Fruit fly (Drosophila melanogaster) whole organism, embryonic: Measurements from ENCODE around the gene Zip89B.

Source experiments
- ATbp ChIP-seq: fragments of 200-800 bp; sonication (Bioruptor generic); optimal IDR thresholded peaks from 2 replicates; lab custom pipeline; 2017; ENCODE audit warnings: missing biosample characterization, mild to moderate bottlenecking, missing genetic modification characterization, missing genetic modification reagents
- CG10321 ChIP-seq: fragments of 200-800 bp; sonication (Bioruptor generic); IDR thresholded peaks from 2 replicates; pipeline ENCODE4 v1.3.6; 2022; ENCODE audit warnings: missing biosample characterization, missing genetic modification characterization
- CG10431 ChIP-seq: fragments of 200-800 bp; sonication (Bioruptor generic); optimal IDR thresholded peaks from 3 replicates; lab custom pipeline; 2018; ENCODE audit warnings: missing biosample characterization, mild to moderate bottlenecking, missing genetic modification characterization
- CG12155 ChIP-seq: fragments of 200-800 bp; sonication (Bioruptor generic); optimal IDR thresholded peaks from 3 replicates; lab custom pipeline; 2016; ENCODE audit warnings: missing biosample characterization, missing genetic modification characterization
- CG12744 ChIP-seq: fragments of 200-800 bp; sonication (Bioruptor generic); optimal IDR thresholded peaks from 2 replicates; lab custom pipeline; 2016; ENCODE audit warnings: missing biosample characterization, missing genetic modification characterization
- CG15269 ChIP-seq: fragments of 200-800 bp; sonication (Bioruptor generic); optimal IDR thresholded peaks from 2 replicates; lab custom pipeline; 2018; ENCODE audit warnings: missing biosample characterization, mild to moderate bottlenecking, missing genetic modification characterization, moderate library complexity
- CG15479 ChIP-seq: fragments of 200-800 bp; sonication (Bioruptor generic); optimal IDR thresholded peaks from 3 replicates; lab custom pipeline; 2019; ENCODE audit warnings: missing biosample characterization, mild to moderate bottlenecking, missing genetic modification characterization, moderate library complexity
- CG17568 ChIP-seq: fragments of 200-800 bp; sonication (Bioruptor generic); optimal IDR thresholded peaks from 2 replicates; lab custom pipeline; 2018; ENCODE audit warnings: missing biosample characterization, mild to moderate bottlenecking, missing genetic modification characterization, moderate library complexity
- CG18262 ChIP-seq: fragments of 200-800 bp; optimal IDR thresholded peaks from 3 replicates; lab custom pipeline; 2019; ENCODE audit warnings: missing biosample characterization, mild to moderate bottlenecking, missing genetic modification characterization, moderate library complexity
- CG2202 ChIP-seq: fragments of 200-800 bp; sonication (Bioruptor generic); optimal IDR thresholded peaks from 2 replicates; lab custom pipeline; 2018; ENCODE audit warnings: missing biosample characterization, mild to moderate bottlenecking, missing genetic modification characterization
- CG30403 ChIP-seq: fragments of 200-800 bp; sonication (Bioruptor generic); optimal IDR thresholded peaks from 3 replicates; lab custom pipeline; 2016; ENCODE audit warnings: missing biosample characterization, missing genetic modification characterization
- CG30431 ChIP-seq: fragments of 200-800 bp; sonication (Bioruptor generic); optimal IDR thresholded peaks from 2 replicates; lab custom pipeline; 2017; ENCODE audit warnings: missing biosample characterization, missing genetic modification characterization
- CG32532 ChIP-seq: fragments of 200-800 bp; sonication (Bioruptor generic); IDR thresholded peaks from 2 replicates; pipeline ENCODE4 v1.3.6; 2022; ENCODE audit warnings: missing biosample characterization, missing genetic modification characterization
- CG3281 ChIP-seq: fragments of 200-800 bp; sonication (Bioruptor generic); optimal IDR thresholded peaks from 3 replicates; lab custom pipeline; 2017; ENCODE audit warnings: missing biosample characterization, mild to moderate bottlenecking, missing genetic modification characterization
- CG3407 ChIP-seq: fragments of 200-800 bp; sonication (Bioruptor generic); optimal IDR thresholded peaks from 2 replicates; lab custom pipeline; 2018; ENCODE audit warnings: missing biosample characterization, mild to moderate bottlenecking, missing genetic modification characterization
- CG6272 ChIP-seq: fragments of 200-800 bp; sonication (Bioruptor generic); IDR thresholded peaks from 2 replicates; pipeline ENCODE4 v1.3.6; 2022; ENCODE audit warnings: missing biosample characterization, missing genetic modification characterization
- CG6654 ChIP-seq: fragments of 200-800 bp; sonication (Bioruptor generic); optimal IDR thresholded peaks from 2 replicates; lab custom pipeline; 2017; ENCODE audit warnings: missing biosample characterization, mild to moderate bottlenecking, missing genetic modification characterization
- CG6683 ChIP-seq: fragments of 200-800 bp; sonication (Bioruptor generic); optimal IDR thresholded peaks from 2 replicates; lab custom pipeline; 2017; ENCODE audit warnings: missing biosample characterization, mild to moderate bottlenecking, missing genetic modification characterization, missing genetic modification reagents
- Dfd ChIP-seq, 2 experiments: fragments of >200 bp; optimal IDR thresholded peaks; 2 replicates each; lab custom pipeline; 2017; ENCODE audit warnings: missing biosample characterization in 2 of 2, missing genetic modification characterization in 2 of 2
- Doc3 ChIP-seq: fragments of 200-800 bp; sonication (Bioruptor generic); IDR thresholded peaks from 3 replicates; pipeline ENCODE4 v1.3.6; 2022; ENCODE audit warnings: missing biosample characterization, missing genetic modification characterization; ENCODE audit not compliant: partially characterized antibody
- Elba2 ChIP-seq: fragments of 200-800 bp; sonication (Bioruptor generic); optimal IDR thresholded peaks from 3 replicates; lab custom pipeline; 2016; ENCODE audit warnings: missing biosample characterization, missing genetic modification characterization
- HHEX ChIP-seq: fragments of 200-800 bp; sonication (Bioruptor generic); optimal IDR thresholded peaks from 3 replicates; lab custom pipeline; 2017; ENCODE audit warnings: missing biosample characterization, mild to moderate bottlenecking, missing genetic modification characterization, missing genetic modification reagents
- HLH54F ChIP-seq: fragments of 200-800 bp; sonication (Bioruptor generic); optimal IDR thresholded peaks from 3 replicates; lab custom pipeline; 2016; ENCODE audit warnings: missing biosample characterization, missing genetic modification characterization
- NC2β ChIP-seq: fragments of 200-800 bp; sonication (Bioruptor generic); optimal IDR thresholded peaks from 2 replicates; lab custom pipeline; 2016; ENCODE audit warnings: missing biosample characterization, missing genetic modification characterization
- Taf1 ChIP-seq: fragments of 200-800 bp; sonication (Bioruptor generic); IDR thresholded peaks from 2 replicates; pipeline ENCODE4 v1.3.6; 2022; ENCODE audit warnings: missing biosample characterization, missing genetic modification characterization
- Trl ChIP-seq, 3 experiments: fragments of >200 bp in 2 of 3; fragments of 200-800 bp in 1 of 3; sonication (Bioruptor generic) in 1 of 3; optimal IDR thresholded peaks; 2 replicates in 1 of 3; 3 replicates in 2 of 3; lab custom pipeline; 2016 to 2017; ENCODE audit warnings: missing biosample characterization in 1 of 3, missing genetic modification characterization in 1 of 3
- Xrp1 ChIP-seq: fragments of 200-800 bp; sonication (Bioruptor generic); IDR thresholded peaks from 2 replicates; pipeline ENCODE4 v1.3.6; 2022; ENCODE audit warnings: missing biosample characterization, missing genetic modification characterization
- ab ChIP-seq: fragments of 200-800 bp; sonication (Bioruptor generic); optimal IDR thresholded peaks from 2 replicates; lab custom pipeline; 2016; ENCODE audit warnings: missing biosample characterization, missing genetic modification characterization
- cad ChIP-seq: fragments of >200 bp; optimal IDR thresholded peaks from 2 replicates; lab custom pipeline; 2017; ENCODE audit warnings: missing biosample characterization, missing genetic modification characterization
- caup ChIP-seq: fragments of 200-800 bp; sonication (Bioruptor generic); optimal IDR thresholded peaks from 3 replicates; lab custom pipeline; 2017; ENCODE audit warnings: missing biosample characterization, mild to moderate bottlenecking, missing genetic modification characterization, moderate library complexity; ENCODE audit not compliant: severe bottlenecking
- cg ChIP-seq: fragments of 200-800 bp; sonication (Bioruptor generic); optimal IDR thresholded peaks from 3 replicates; lab custom pipeline; 2019; ENCODE audit warnings: missing biosample characterization, mild to moderate bottlenecking, missing genetic modification characterization, moderate library complexity
- cwo ChIP-seq: fragments of 200-800 bp; sonication (Bioruptor generic); optimal IDR thresholded peaks from 3 replicates; lab custom pipeline; 2017; ENCODE audit warnings: missing biosample characterization, missing genetic modification characterization, mild to moderate bottlenecking, moderate library complexity, missing genetic modification reagents
- danr ChIP-seq: fragments of 200-800 bp; sonication (Bioruptor generic); IDR thresholded peaks from 2 replicates; pipeline ENCODE4 v1.3.6; 2022; ENCODE audit warnings: missing biosample characterization, missing genetic modification characterization
- dysf ChIP-seq: fragments of 200-800 bp; sonication (Bioruptor generic); IDR thresholded peaks from 3 replicates; pipeline ENCODE4 v1.3.6; 2022; ENCODE audit warnings: missing biosample characterization, missing genetic modification characterization
- emc ChIP-seq: fragments of 200-800 bp; sonication (Bioruptor generic); optimal IDR thresholded peaks from 2 replicates; lab custom pipeline; 2016; ENCODE audit warnings: missing biosample characterization, missing genetic modification characterization
- ems ChIP-seq: fragments of 200-800 bp; sonication (Bioruptor generic); optimal IDR thresholded peaks from 3 replicates; lab custom pipeline; 2016; ENCODE audit warnings: missing biosample characterization, missing genetic modification characterization
- exex ChIP-seq: fragments of 200-800 bp; sonication (Bioruptor generic); optimal IDR thresholded peaks from 4 replicates; lab custom pipeline; 2018; ENCODE audit warnings: missing biosample characterization, mild to moderate bottlenecking, missing genetic modification characterization, moderate library complexity
- grn ChIP-seq: fragments of 200-800 bp; sonication (Bioruptor generic); optimal IDR thresholded peaks from 3 replicates; lab custom pipeline; 2017; ENCODE audit warnings: missing biosample characterization, missing genetic modification characterization
- gsb-n ChIP-seq: fragments of 200-800 bp; sonication (Bioruptor generic); optimal IDR thresholded peaks from 3 replicates; lab custom pipeline; 2018; ENCODE audit warnings: missing biosample characterization, mild to moderate bottlenecking, missing genetic modification characterization
- insv ChIP-seq, 2 experiments: fragments of 200-800 bp; sonication (Bioruptor generic); optimal IDR thresholded peaks; 3 replicates each; lab custom pipeline; 2016 to 2018; ENCODE audit warnings: missing biosample characterization in 2 of 2, missing genetic modification characterization in 2 of 2
- knrl ChIP-seq: fragments of 200-800 bp; sonication (Bioruptor generic); IDR thresholded peaks from 3 replicates; pipeline ENCODE4 v1.3.6; 2022; ENCODE audit warnings: missing biosample characterization, missing genetic modification characterization; ENCODE audit not compliant: partially characterized antibody
- pros ChIP-seq: fragments of 200-800 bp; sonication (Bioruptor generic); optimal IDR thresholded peaks from 3 replicates; lab custom pipeline; 2019; ENCODE audit warnings: missing biosample characterization, mild to moderate bottlenecking, missing genetic modification characterization, moderate library complexity
- psq ChIP-seq: fragments of 200-800 bp; sonication (Bioruptor generic); optimal IDR thresholded peaks from 2 replicates; lab custom pipeline; 2017; ENCODE audit warnings: missing biosample characterization, missing genetic modification characterization
- shn ChIP-seq: fragments of 200-800 bp; sonication (Bioruptor generic); optimal IDR thresholded peaks from 3 replicates; lab custom pipeline; 2016; ENCODE audit warnings: missing biosample characterization, missing genetic modification characterization
- sim ChIP-seq: fragments of 200-800 bp; sonication (Bioruptor generic); IDR thresholded peaks from 2 replicates; pipeline ENCODE4 v1.3.6; 2022; ENCODE audit warnings: missing biosample characterization, missing genetic modification characterization
- sr ChIP-seq: fragments of 200-800 bp; sonication (Bioruptor generic); IDR thresholded peaks from 3 replicates; pipeline ENCODE4 v1.3.6; 2022; ENCODE audit warnings: missing biosample characterization, missing genetic modification characterization
- stwl ChIP-seq: fragments of 200-800 bp; sonication (Bioruptor generic); optimal IDR thresholded peaks from 3 replicates; lab custom pipeline; 2018; ENCODE audit warnings: missing biosample characterization, mild to moderate bottlenecking, missing genetic modification characterization, moderate library complexity
- tap ChIP-seq: fragments of 200-800 bp; optimal IDR thresholded peaks from 3 replicates; lab custom pipeline; 2019; ENCODE audit warnings: missing biosample characterization, mild to moderate bottlenecking, missing genetic modification characterization, moderate library complexity
- unpg ChIP-seq: fragments of 200-800 bp; sonication (Bioruptor generic); optimal IDR thresholded peaks from 3 replicates; lab custom pipeline; 2018; ENCODE audit warnings: missing biosample characterization, mild to moderate bottlenecking, missing genetic modification characterization, moderate library complexity
- z ChIP-seq: fragments of 200-800 bp; sonication (Bioruptor generic); IDR thresholded peaks from 3 replicates; pipeline ENCODE4 v1.3.6; 2022; ENCODE audit warnings: missing biosample characterization, missing genetic modification characterization

The Zip89B gene

DNA sequence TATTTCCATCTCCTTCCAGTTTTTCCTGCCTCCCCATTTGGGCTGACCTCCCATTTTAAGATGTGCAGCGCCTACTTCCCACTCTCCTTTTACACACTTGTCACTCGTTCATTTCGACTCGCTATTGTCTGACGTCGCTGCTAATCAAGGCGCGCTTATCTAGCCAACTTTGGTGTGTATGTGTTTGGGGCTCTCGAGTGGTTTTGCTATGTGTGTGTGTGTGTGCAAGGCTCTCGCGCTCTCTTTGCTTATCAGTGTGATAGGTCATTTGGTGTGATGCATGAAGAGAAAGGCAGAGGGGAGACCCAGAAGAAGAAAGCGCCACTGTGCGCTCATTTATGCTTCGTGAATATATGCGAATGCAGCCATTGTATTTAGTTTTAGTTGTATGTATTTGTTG lies 20.7 kb upstream of the Zip89B start (continued):
- TF ChIP-seq CG30403 (GFP tag; lab: Kevin White, UChicago), result no peak
- TF ChIP-seq CG10321 (GFP tag; lab: Robert Waterston, UW), result no peak
- TF ChIP-seq CG6683 (GFP tag; lab: Kevin White, UChicago), result no peak
- peak; percentile 95 for TF ChIP-seq z
- no peak for TF ChIP-seq ab (GFP tag; lab: Kevin White, UChicago)
- TF ChIP-seq CG15269 (tag; lab: Kevin White, UChicago), result no peak
- TF ChIP-seq caup (GFP tag; lab: Kevin White, UChicago), result no peak
- peak; percentile 54 to 58 for TF ChIP-seq Trl (optimal IDR thresholded peaks at IDR 0.05; lab: Kevin White, UChicago)
- TF ChIP-seq Trl (GFP tag; optimal IDR thresholded peaks at IDR 0.05; lab: Kevin White, UChicago), result no peak
- no peak for TF ChIP-seq NC2β (GFP tag; lab: Kevin White, UChicago)
- no peak for TF ChIP-seq Taf1
- TF ChIP-seq shn (GFP tag; lab: Kevin White, UChicago), result no peak
- TF ChIP-seq CG10431, result no peak
- TF ChIP-seq Dfd (GFP tag; optimal IDR thresholded peaks at IDR 0.05; lab: Kevin White, UChicago), result no peak
- no peak for TF ChIP-seq ATbp (GFP tag; lab: Kevin White, UChicago)
- no peak for TF ChIP-seq emc (GFP tag; lab: Kevin White, UChicago)
- TF ChIP-seq CG17568 (GFP tag; lab: Kevin White, UChicago), result no peak
- TF ChIP-seq CG12155 (GFP tag; lab: Kevin White, UChicago), result peak; percentile 78
- TF ChIP-seq HHEX (GFP tag; lab: Kevin White, UChicago), result no peak
- TF ChIP-seq danr (GFP tag; lab: Robert Waterston, UW), result no peak
- TF ChIP-seq CG30431 (GFP tag; lab: Kevin White, UChicago), result no peak
- TF ChIP-seq sim (GFP tag; lab: Robert Waterston, UW), result no peak
- no peak for TF ChIP-seq ems
- no peak for TF ChIP-seq CG32532 (GFP tag; lab: Robert Waterston, UW)
- TF ChIP-seq psq (GFP tag; lab: Kevin White, UChicago), result no peak
- TF ChIP-seq HLH54F (GFP tag; lab: Kevin White, UChicago), result no peak
- no peak for TF ChIP-seq cad (GFP tag; lab: Kevin White, UChicago)
- TF ChIP-seq, all 482 proteins: peak for 25

DNA sequence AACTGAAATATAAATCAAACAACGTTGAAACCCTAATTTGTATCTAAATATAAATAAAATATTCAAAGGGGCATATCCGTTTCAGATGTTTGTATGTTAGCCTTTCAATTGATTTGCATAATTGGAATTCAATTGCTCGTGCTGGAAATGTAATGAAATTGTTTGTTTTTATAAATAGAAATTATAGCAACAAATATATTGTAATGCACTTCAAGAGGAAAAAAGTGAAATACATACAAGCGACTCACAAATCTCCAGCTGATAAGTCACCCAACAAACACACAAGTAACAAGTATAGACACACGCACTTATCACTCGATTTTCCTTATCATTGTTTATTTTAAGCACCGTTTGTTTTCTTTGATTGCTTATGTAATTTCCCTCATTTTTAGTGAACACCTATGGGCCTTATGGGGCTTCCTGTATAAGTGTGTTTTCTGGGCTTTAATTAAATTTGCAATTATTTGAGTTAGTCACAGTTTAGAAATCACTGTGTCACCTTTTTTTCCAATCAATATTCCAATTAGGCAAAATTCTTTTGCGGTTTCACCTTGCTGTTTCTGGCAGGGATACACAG lies 19.9 kb upstream of the Zip89B start:
- peak; percentile 24 for TF ChIP-seq CG3281
- peak; percentile 45 for TF ChIP-seq CG6654 (GFP tag; lab: Kevin White, UChicago)
- peak; percentile 7 for TF ChIP-seq CG3407 (GFP tag; lab: Kevin White, UChicago)
- TF ChIP-seq knrl, result no peak
- TF ChIP-seq dysf (GFP tag; lab: Robert Waterston, UW), result no peak
- TF ChIP-seq cg, result peak; percentile 10
- peak; percentile 15 for TF ChIP-seq CG17568 (GFP tag; lab: Kevin White, UChicago)
- no peak for TF ChIP-seq CG6272 (GFP tag; lab: Robert Waterston, UW)
- TF ChIP-seq CG15479, result no peak
- no peak for TF ChIP-seq sr (GFP tag; lab: Robert Waterston, UW)
- no peak for TF ChIP-seq CG12744
- TF ChIP-seq Xrp1 (GFP tag; lab: Robert Waterston, UW), result no peak; the same call in 1 of the 2 replicates
- TF ChIP-seq cwo (GFP tag; lab: Kevin White, UChicago), result no peak
- peak; percentile 30 for TF ChIP-seq CG2202 (tag; lab: Kevin White, UChicago)
- TF ChIP-seq grn (GFP tag; lab: Kevin White, UChicago), result peak; percentile 30
- TF ChIP-seq gsb-n (tag; lab: Kevin White, UChicago), result no peak
- no peak for TF ChIP-seq stwl (tag; lab: Kevin White, UChicago)
- no peak for TF ChIP-seq pros (GFP tag; lab: Kevin White, UChicago)
- TF ChIP-seq Doc3, result no peak
- peak; percentile 3 for TF ChIP-seq tap (tag; lab: Kevin White, UChicago)
- peak in 1 of 2 experiments; percentile 52 for TF ChIP-seq insv (GFP tag; optimal IDR thresholded peaks at IDR 0.05; lab: Kevin White, UChicago)
- TF ChIP-seq exex (tag; lab: Kevin White, UChicago), result peak; percentile 75
- TF ChIP-seq CG18262 (tag; lab: Kevin White, UChicago), result peak; percentile 6
- TF ChIP-seq unpg (GFP tag; lab: Kevin White, UChicago), result no peak
- peak; percentile 9 for TF ChIP-seq Elba2 (GFP tag; lab: Kevin White, UChicago)
